Worm (Caenorhabditis elegans) whole organism, young adult: ENCODE results near the gene Y39A1A.21.

ENCODE experiments used
- B0035.1 ChIP-seq: sonication (generic microtip); optimal IDR thresholded peaks from 2 replicates; lab custom pipeline; 2016; ENCODE audit warnings: missing genetic modification characterization, mild to moderate bottlenecking, missing compliant biosample characterization, missing genotype, missing genetic modification reagents
- B0261.1 ChIP-seq: sonication (generic microtip); optimal IDR thresholded peaks from 2 replicates; lab custom pipeline; 2016; ENCODE audit warnings: mild to moderate bottlenecking, missing genetic modification characterization, moderate library complexity, missing compliant biosample characterization
- B0336.3 ChIP-seq: fragments of 200-800 bp; sonication (Bioruptor generic); IDR thresholded peaks from 2 replicates; pipeline ENCODE4 v1.3.6; 2022; ENCODE audit warnings: missing genetic modification characterization, missing compliant biosample characterization
- C17E4.6 ChIP-seq: fragments of 200-800 bp; sonication (Bioruptor generic); IDR thresholded peaks from 2 replicates; pipeline ENCODE4 v1.3.6; 2022; ENCODE audit warnings: missing genetic modification reagents, missing genetic modification characterization, missing compliant biosample characterization
- D2030.7 ChIP-seq: fragments of 200-800 bp; sonication (Bioruptor generic); IDR thresholded peaks from 2 replicates; pipeline ENCODE4 v1.3.6; 2022; ENCODE audit warnings: missing genetic modification reagents, missing genetic modification characterization, missing compliant biosample characterization
- F22D6.2 ChIP-seq: sonication (generic microtip); optimal IDR thresholded peaks from 2 replicates; lab custom pipeline; 2016; ENCODE audit warnings: mild to moderate bottlenecking, missing genetic modification characterization, missing compliant biosample characterization
- F33H1.4 ChIP-seq: fragments of 200-800 bp; sonication (Bioruptor generic); IDR thresholded peaks from 2 replicates; pipeline ENCODE4 v1.3.6; 2022; ENCODE audit warnings: missing genetic modification reagents, missing genetic modification characterization, missing compliant biosample characterization
- F39B2.1 ChIP-seq: fragments of 200-800 bp; sonication (Bioruptor generic); IDR thresholded peaks from 2 replicates; pipeline ENCODE4 v1.3.6; 2022; ENCODE audit warnings: missing genetic modification reagents, missing genetic modification characterization, missing compliant biosample characterization
- F55B11.4 ChIP-seq: sonication (generic microtip); optimal IDR thresholded peaks from 2 replicates; lab custom pipeline; 2016; ENCODE audit warnings: missing compliant biosample characterization, missing genetic modification characterization, borderline replicate concordance; ENCODE audit not compliant: insufficient read depth
- Y53F4B.3 ChIP-seq: fragments of 200-800 bp; sonication (Bioruptor generic); IDR thresholded peaks from 2 replicates; pipeline ENCODE4 v1.3.6; 2022; ENCODE audit warnings: missing genetic modification reagents, missing genetic modification characterization, missing compliant biosample characterization
- Y53G8AR.9 ChIP-seq: fragments of 200-800 bp; sonication (Bioruptor generic); conservative IDR thresholded peaks from 2 replicates; pipeline ENCODE4 v1.3.6; 2022; ENCODE audit warnings: missing genetic modification reagents, missing genetic modification characterization, missing compliant biosample characterization
- Y79H2A.3 ChIP-seq: fragments of 200-800 bp; sonication (Bioruptor generic); conservative IDR thresholded peaks from 2 replicates; pipeline ENCODE4 v1.3.6; 2022; ENCODE audit warnings: missing genetic modification reagents, missing genetic modification characterization, missing compliant biosample characterization
- Y95B8A.8 ChIP-seq: fragments of 200-800 bp; sonication (Bioruptor generic); IDR thresholded peaks from 2 replicates; pipeline ENCODE4 v1.3.6; 2022; ENCODE audit warnings: missing genetic modification reagents, missing genetic modification characterization, missing compliant biosample characterization
- ama-1 ChIP-seq, 3 experiments: fragments of 150-350 bp in 1 of 3; sonication (generic microtip) in 2 of 3; optimal IDR thresholded peaks; 2 replicates each; lab custom pipeline; 2014 to 2018; ENCODE audit warnings: missing biosample characterization in 2 of 3, missing genetic modification characterization in 2 of 3, missing genetic modification reagents in 2 of 3
- aptf-3 ChIP-seq: fragments of 200-800 bp; sonication (Bioruptor generic); IDR thresholded peaks from 2 replicates; pipeline ENCODE4 v1.3.6; 2022; ENCODE audit warnings: missing genetic modification characterization, missing compliant biosample characterization
- atf-7 ChIP-seq: sonication (generic microtip); optimal IDR thresholded peaks from 2 replicates; lab custom pipeline; 2017; ENCODE audit warnings: mild to moderate bottlenecking, missing genetic modification characterization, missing compliant biosample characterization
- athp-1 ChIP-seq: sonication (generic microtip); optimal IDR thresholded peaks from 2 replicates; lab custom pipeline; 2017; ENCODE audit warnings: mild to moderate bottlenecking, missing genetic modification characterization, missing compliant biosample characterization
- attf-3 ChIP-seq: fragments of 200-800 bp; sonication (Bioruptor generic); conservative IDR thresholded peaks from 2 replicates; pipeline ENCODE4 v1.3.6; 2022; ENCODE audit warnings: missing genetic modification reagents, missing genetic modification characterization, missing compliant biosample characterization
- bed-1 ChIP-seq: fragments of 200-800 bp; sonication (Bioruptor generic); IDR thresholded peaks from 2 replicates; pipeline ENCODE4 v1.3.6; 2022; ENCODE audit warnings: missing genetic modification reagents, missing genetic modification characterization, missing compliant biosample characterization
- cebp-1 ChIP-seq, 2 experiments: fragments of 200-800 bp in 1 of 2; sonication (Bioruptor generic) in 1 of 2; sonication (generic microtip) in 1 of 2; IDR thresholded peaks in 1 of 2; optimal IDR thresholded peaks in 1 of 2; 2 replicates each; pipeline versions ENCODE4 v1.3.6 to Lab custom; 2017 to 2022; ENCODE audit warnings: missing compliant biosample characterization in 2 of 2, missing genetic modification characterization in 2 of 2, mild to moderate bottlenecking in 1 of 2, missing genetic modification reagents in 1 of 2, moderate library complexity in 1 of 2
- ceh-27 ChIP-seq: fragments of 200-800 bp; sonication (Bioruptor generic); optimal IDR thresholded peaks from 2 replicates; lab custom pipeline; 2018; ENCODE audit warnings: mild to moderate bottlenecking, missing genetic modification characterization, moderate library complexity, missing compliant biosample characterization
- dox-1 ChIP-seq: fragments of 200-800 bp; sonication (Bioruptor generic); IDR thresholded peaks from 2 replicates; pipeline ENCODE4 v1.3.6; 2022; ENCODE audit warnings: missing genetic modification reagents, missing genetic modification characterization, missing compliant biosample characterization
- dpff-1 ChIP-seq: sonication (generic microtip); optimal IDR thresholded peaks from 2 replicates; lab custom pipeline; 2017; ENCODE audit warnings: mild to moderate bottlenecking, missing genetic modification characterization, missing compliant biosample characterization
- ekl-4 ChIP-seq: fragments of 200-800 bp; sonication (Bioruptor generic); IDR thresholded peaks from 2 replicates; pipeline ENCODE4 v1.3.6; 2022; ENCODE audit warnings: missing genetic modification reagents, missing genetic modification characterization, missing compliant biosample characterization
- fkh-3 ChIP-seq: sonication (generic microtip); optimal IDR thresholded peaks from 2 replicates; lab custom pipeline; 2016; ENCODE audit warnings: mild to moderate bottlenecking, missing genetic modification characterization, missing compliant biosample characterization
- gei-17 ChIP-seq: fragments of 200-800 bp; sonication (Bioruptor generic); optimal IDR thresholded peaks from 2 replicates; lab custom pipeline; 2018; ENCODE audit warnings: mild to moderate bottlenecking, missing genetic modification characterization, missing compliant biosample characterization
- him-1 ChIP-seq: sonication (generic microtip); optimal IDR thresholded peaks from 2 replicates; lab custom pipeline; 2016; ENCODE audit warnings: missing genotype, missing genetic modification reagents, missing genetic modification characterization, missing compliant biosample characterization
- hlh-12 ChIP-seq: sonication (generic microtip); optimal IDR thresholded peaks from 2 replicates; lab custom pipeline; 2016; ENCODE audit warnings: missing genetic modification characterization, missing compliant biosample characterization
- hrde-1 ChIP-seq: sonication (generic microtip); optimal IDR thresholded peaks from 2 replicates; lab custom pipeline; 2016; ENCODE audit warnings: missing genetic modification characterization, mild to moderate bottlenecking, missing compliant biosample characterization, moderate library complexity, missing genotype, missing genetic modification reagents, borderline replicate concordance
- let-526 ChIP-seq: fragments of 200-800 bp; sonication (Bioruptor generic); IDR thresholded peaks from 2 replicates; pipeline ENCODE4 v1.3.6; 2022; ENCODE audit warnings: missing genetic modification reagents, missing genetic modification characterization, missing compliant biosample characterization
- let-607 ChIP-seq, 2 experiments: fragments of 200-800 bp in 1 of 2; sonication (Bioruptor generic) in 1 of 2; sonication (generic microtip) in 1 of 2; optimal IDR thresholded peaks; 2 replicates each; lab custom pipeline; 2016 to 2018; ENCODE audit warnings: mild to moderate bottlenecking in 2 of 2, missing compliant biosample characterization in 2 of 2, missing genetic modification characterization in 2 of 2, moderate library complexity in 2 of 2, missing genotype in 1 of 2
- lin-54 ChIP-seq: fragments of 200-800 bp; sonication (Bioruptor generic); optimal IDR thresholded peaks from 2 replicates; lab custom pipeline; 2018; ENCODE audit warnings: mild to moderate bottlenecking, missing genetic modification characterization, missing compliant biosample characterization
- lsy-27 ChIP-seq: sonication (generic microtip); optimal IDR thresholded peaks from 2 replicates; lab custom pipeline; 2017; ENCODE audit warnings: missing genetic modification characterization, mild to moderate bottlenecking, missing compliant biosample characterization, antibody characterized with exemption, missing genotype, borderline replicate concordance; ENCODE audit not compliant: insufficient read depth
- madf-3 ChIP-seq: fragments of 200-800 bp; sonication (Bioruptor generic); IDR thresholded peaks from 2 replicates; pipeline ENCODE4 v1.3.6; 2022; ENCODE audit warnings: missing genetic modification reagents, missing genetic modification characterization, missing compliant biosample characterization
- mcd-1 ChIP-seq: fragments of 200-800 bp; sonication (Bioruptor generic); IDR thresholded peaks from 2 replicates; pipeline ENCODE4 v1.3.6; 2022; ENCODE audit warnings: missing genetic modification reagents, missing genetic modification characterization, missing compliant biosample characterization
- mel-28 ChIP-seq: sonication (generic microtip); optimal IDR thresholded peaks from 2 replicates; lab custom pipeline; 2016; ENCODE audit warnings: borderline replicate concordance, mild to moderate bottlenecking, missing genetic modification characterization, missing compliant biosample characterization
- mes-4 ChIP-seq: sonication (generic microtip); optimal IDR thresholded peaks from 2 replicates; lab custom pipeline; 2016; ENCODE audit warnings: missing genotype, missing genetic modification characterization, missing compliant biosample characterization
- nfya-1 ChIP-seq: sonication (generic microtip); optimal IDR thresholded peaks from 2 replicates; lab custom pipeline; 2017; ENCODE audit warnings: antibody characterized with exemption, missing compliant biosample characterization, missing genetic modification characterization, borderline replicate concordance; ENCODE audit not compliant: insufficient read depth
- nfya-2 ChIP-seq: fragments of 200-800 bp; sonication (Bioruptor generic); IDR thresholded peaks from 2 replicates; pipeline ENCODE4 v1.3.6; 2022; ENCODE audit warnings: missing genetic modification reagents, missing genetic modification characterization, missing compliant biosample characterization
- pbrm-1 ChIP-seq: fragments of 200-800 bp; sonication (Bioruptor generic); IDR thresholded peaks from 2 replicates; pipeline ENCODE4 v1.3.6; 2022; ENCODE audit warnings: missing genetic modification reagents, missing genetic modification characterization, missing compliant biosample characterization
- rpc-1 ChIP-seq, 2 experiments: fragments of 150-350 bp in 1 of 2; sonication (generic microtip) in 1 of 2; optimal IDR thresholded peaks; 2 replicates each; lab custom pipeline; 2014 to 2018; ENCODE audit warnings: missing biosample characterization in 1 of 2, missing genetic modification characterization in 1 of 2, missing genetic modification reagents in 1 of 2, missing genotype in 1 of 2
- tbp1 ChIP-seq: fragments of 200-800 bp; sonication (Bioruptor generic); optimal IDR thresholded peaks from 2 replicates; lab custom pipeline; 2018; ENCODE audit warnings: mild to moderate bottlenecking, missing genetic modification characterization, missing compliant biosample characterization
- tlf-1 ChIP-seq: fragments of 200-800 bp; sonication (Bioruptor generic); optimal IDR thresholded peaks from 2 replicates; lab custom pipeline; 2018; ENCODE audit warnings: mild to moderate bottlenecking, missing genetic modification characterization, missing compliant biosample characterization
- zfh-2 ChIP-seq: fragments of 200-800 bp; sonication (Bioruptor generic); conservative IDR thresholded peaks from 2 replicates; pipeline ENCODE4 v1.3.6; 2022; ENCODE audit warnings: missing genetic modification reagents, missing genetic modification characterization, missing compliant biosample characterization
- ztf-18 ChIP-seq: sonication (generic microtip); optimal IDR thresholded peaks from 2 replicates; lab custom pipeline; 2016; ENCODE audit warnings: missing genotype, mild to moderate bottlenecking, missing genetic modification characterization, missing compliant biosample characterization
- ztf-3 ChIP-seq: fragments of 200-800 bp; sonication (Bioruptor generic); optimal IDR thresholded peaks from 2 replicates; lab custom pipeline; 2018; ENCODE audit warnings: mild to moderate bottlenecking, missing genetic modification characterization, missing compliant biosample characterization

Y39A1A.21 gene

DNA sequence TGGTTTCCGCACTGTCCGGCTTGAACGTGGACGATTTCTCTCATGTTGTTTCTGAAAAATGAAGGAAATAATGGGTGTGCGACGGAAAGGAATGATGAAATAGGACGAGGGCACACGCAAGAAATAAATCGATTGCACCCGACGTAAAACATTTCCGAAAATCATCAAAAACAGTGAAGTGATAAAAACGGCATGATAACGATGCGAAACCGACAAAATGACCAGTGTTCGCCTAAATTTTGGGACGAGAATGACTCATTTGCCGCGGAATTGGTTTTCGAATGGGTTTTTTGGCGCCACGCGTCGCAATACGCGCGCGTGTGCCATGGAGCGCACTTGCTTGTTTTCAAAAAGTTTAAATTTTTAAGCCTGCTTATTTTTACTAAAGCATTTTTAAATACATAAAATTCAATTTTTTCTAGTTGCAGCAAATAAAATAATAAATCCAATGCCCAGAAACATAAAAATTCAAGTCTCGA, 35.6 kb upstream of the Y39A1A.21 start, which contains the start of the genes tbb-1 and rib-2 (continued):
- TF ChIP-seq atf-7 (tag; lab: Kevin White, UChicago) (peak; percentile 29), B0261.1 (tag; lab: Kevin White, UChicago) (no peak), ama-1 (optimal IDR thresholded peaks at IDR 0.05; lab: Kevin White, UChicago) (no peak), ama-1 (GFP tag; optimal IDR thresholded peaks at IDR 0.05; lab: Kevin White, UChicago) (no peak), madf-3 (GFP tag; lab: Robert Waterston, UW) (peak; percentile 97), mes-4 (no peak), tbp1 (GFP tag; lab: Kevin White, UChicago) (peak; percentile 76), tlf-1 (GFP tag; lab: Kevin White, UChicago) (peak; percentile 99), hlh-12 (tag; lab: Kevin White, UChicago) (no peak), B0336.3 (GFP tag; lab: Robert Waterston, UW) (peak; percentile 98), F22D6.2 (tag; lab: Kevin White, UChicago) (no peak), F55B11.4 (tag; lab: Kevin White, UChicago) (no peak), attf-3 (GFP tag; lab: Robert Waterston, UW) (peak; percentile 59), mel-28 (tag; lab: Kevin White, UChicago) (no peak), pbrm-1 (peak; percentile 96), Y79H2A.3 (GFP tag; lab: Robert Waterston, UW) (peak; percentile 97), bed-1 (GFP tag; lab: Robert Waterston, UW) (no peak), gei-17 (GFP tag; lab: Kevin White, UChicago) (no peak), F39B2.1 (GFP tag; lab: Robert Waterston, UW) (no peak), nfya-1 (tag; lab: Kevin White, UChicago) (no peak), Y53G8AR.9 (GFP tag; lab: Robert Waterston, UW) (peak; percentile 98), ztf-3 (GFP tag; lab: Kevin White, UChicago) (no peak), let-607 (tag; optimal IDR thresholded peaks at IDR 0.05; lab: Kevin White, UChicago) (peak; percentile 97), him-1 (tag; lab: Kevin White, UChicago) (peak; percentile 65), let-526 (GFP tag; lab: Robert Waterston, UW) (peak; percentile 89), ztf-18 (tag; lab: Kevin White, UChicago) (peak; percentile 86), lin-54 (GFP tag; lab: Kevin White, UChicago) (peak; percentile 99), zfh-2 (GFP tag; lab: Robert Waterston, UW) (peak; percentile 44; the same call in 1 of the 2 replicates), nfya-2 (GFP tag; lab: Robert Waterston, UW) (peak; percentile 56; the same call in 1 of the 2 replicates), rpc-1 (optimal IDR thresholded peaks at IDR 0.05; lab: Kevin White, UChicago) (no peak), rpc-1 (tag; optimal IDR thresholded peaks at IDR 0.05; lab: Kevin White, UChicago) (no peak), ceh-27 (GFP tag; lab: Kevin White, UChicago) (peak; percentile 69), cebp-1 (GFP tag; IDR thresholded peaks at IDR 0.05; lab: Robert Waterston, UW) (peak; percentile 85), cebp-1 (tag; optimal IDR thresholded peaks at IDR 0.05; lab: Kevin White, UChicago) (peak; percentile 93), Y53F4B.3 (GFP tag; lab: Robert Waterston, UW) (peak; percentile 55), fkh-3 (no peak), athp-1 (tag; lab: Kevin White, UChicago) (peak; percentile 97), B0035.1 (peak; percentile 17), F33H1.4 (GFP tag; lab: Robert Waterston, UW) (peak; percentile 91), dox-1 (GFP tag; lab: Robert Waterston, UW) (peak; percentile 99), C17E4.6 (GFP tag; lab: Robert Waterston, UW) (peak; percentile 95), lsy-27 (no peak), ekl-4 (GFP tag; lab: Robert Waterston, UW) (peak; percentile 96), hrde-1 (tag; lab: Kevin White, UChicago) (peak; percentile 87), dpff-1 (no peak), aptf-3 (GFP tag; lab: Robert Waterston, UW) (peak; percentile 87; the same call in 1 of the 2 replicates), Y95B8A.8 (GFP tag; lab: Robert Waterston, UW) (peak; percentile 99), mcd-1 (GFP tag; lab: Robert Waterston, UW) (peak; percentile 98), D2030.7 (GFP tag; lab: Robert Waterston, UW) (peak; percentile 99)
